Fruit fly (Drosophila melanogaster) whole organism, prepupa: ENCODE data around the gene CG33170.

ENCODE experiments used
- Blimp-1 ChIP-seq: fragments of 200-800 bp; sonication (Bioruptor generic); optimal IDR thresholded peaks from 3 replicates; lab custom pipeline; 2017; ENCODE audit warnings: missing biosample characterization, missing genetic modification characterization, mild to moderate bottlenecking, moderate library complexity, missing genetic modification reagents
- CG10631 ChIP-seq: fragments of 200-800 bp; sonication (Bioruptor generic); optimal IDR thresholded peaks from 2 replicates; lab custom pipeline; 2016; ENCODE audit warnings: missing biosample characterization, missing genetic modification characterization
- CG11294 ChIP-seq: fragments of 200-800 bp; sonication (Bioruptor generic); IDR thresholded peaks from 2 replicates; pipeline ENCODE4 v1.3.6; 2022; ENCODE audit warnings: missing biosample characterization, missing genetic modification characterization
- CG11902 ChIP-seq: fragments of 200-800 bp; sonication (Bioruptor generic); optimal IDR thresholded peaks from 3 replicates; lab custom pipeline; 2016; ENCODE audit warnings: missing biosample characterization, missing genetic modification characterization
- CG1621 ChIP-seq: fragments of 200-800 bp; sonication (Bioruptor generic); optimal IDR thresholded peaks from 3 replicates; lab custom pipeline; 2018; ENCODE audit warnings: missing biosample characterization, mild to moderate bottlenecking, missing genetic modification characterization
- CG16779 ChIP-seq: fragments of 200-800 bp; sonication (Bioruptor generic); optimal IDR thresholded peaks from 3 replicates; lab custom pipeline; 2017; ENCODE audit warnings: missing biosample characterization, mild to moderate bottlenecking, missing genetic modification characterization
- CG31627 ChIP-seq: fragments of 200-800 bp; sonication (Bioruptor generic); optimal IDR thresholded peaks from 3 replicates; lab custom pipeline; 2016; ENCODE audit warnings: missing biosample characterization, missing genetic modification characterization
- CG32006 ChIP-seq: fragments of 200-800 bp; sonication (Bioruptor generic); optimal IDR thresholded peaks from 3 replicates; lab custom pipeline; 2017; ENCODE audit warnings: missing biosample characterization, mild to moderate bottlenecking, missing genetic modification characterization
- CG3919 ChIP-seq: fragments of 200-800 bp; sonication (Bioruptor generic); optimal IDR thresholded peaks from 3 replicates; lab custom pipeline; 2016; ENCODE audit warnings: missing biosample characterization, missing genetic modification characterization
- CG4318 ChIP-seq: fragments of 200-800 bp; sonication (Bioruptor generic); optimal IDR thresholded peaks from 3 replicates; lab custom pipeline; 2017; ENCODE audit warnings: missing biosample characterization, mild to moderate bottlenecking, missing genetic modification characterization
- CG6163 ChIP-seq: fragments of 200-800 bp; sonication (Bioruptor generic); IDR thresholded peaks from 3 replicates; pipeline ENCODE4 v1.3.6; 2022; ENCODE audit warnings: missing biosample characterization, missing genetic modification characterization
- CG6792 ChIP-seq: fragments of 200-800 bp; sonication (Bioruptor generic); optimal IDR thresholded peaks from 3 replicates; lab custom pipeline; 2016; ENCODE audit warnings: missing biosample characterization, missing genetic modification characterization
- CG7368 ChIP-seq: fragments of 200-800 bp; sonication (Bioruptor generic); optimal IDR thresholded peaks from 3 replicates; lab custom pipeline; 2016; ENCODE audit warnings: missing biosample characterization, missing genetic modification characterization
- CG8119 ChIP-seq: fragments of 200-800 bp; sonication (Bioruptor generic); IDR thresholded peaks from 3 replicates; pipeline ENCODE4 v1.3.6; 2022; ENCODE audit warnings: missing biosample characterization, missing genetic modification characterization
- CG8632 ChIP-seq: fragments of 200-800 bp; sonication (Bioruptor generic); optimal IDR thresholded peaks from 3 replicates; lab custom pipeline; 2016; ENCODE audit warnings: missing biosample characterization, missing genetic modification characterization
- CG9139 ChIP-seq: fragments of 200-800 bp; sonication (Bioruptor generic); optimal IDR thresholded peaks from 3 replicates; lab custom pipeline; 2017; ENCODE audit warnings: missing biosample characterization, mild to moderate bottlenecking, missing genetic modification characterization
- Eip75B ChIP-seq: fragments of 200-800 bp; sonication (Bioruptor generic); optimal IDR thresholded peaks from 3 replicates; lab custom pipeline; 2016; ENCODE audit warnings: missing biosample characterization, missing genetic modification characterization
- Eip78C ChIP-seq: fragments of 200-800 bp; sonication (Bioruptor generic); peaks from one replicate; lab custom pipeline; 2016; ENCODE audit warnings: missing biosample characterization, missing genetic modification characterization
- Ets21C ChIP-seq: fragments of 200-800 bp; sonication (Bioruptor generic); optimal IDR thresholded peaks from 3 replicates; lab custom pipeline; 2016; ENCODE audit warnings: missing biosample characterization, missing genetic modification characterization
- Ets96B ChIP-seq: fragments of 200-800 bp; optimal IDR thresholded peaks from 2 replicates; lab custom pipeline; 2019; ENCODE audit warnings: missing biosample characterization, mild to moderate bottlenecking, missing genetic modification characterization, moderate library complexity
- Hr38 ChIP-seq: sonication (Bioruptor generic); optimal IDR thresholded peaks from 2 replicates; lab custom pipeline; 2016; ENCODE audit warnings: missing biosample characterization, missing genetic modification characterization
- Met ChIP-seq: fragments of 200-800 bp; sonication (Bioruptor generic); optimal IDR thresholded peaks from 3 replicates; lab custom pipeline; 2016; ENCODE audit warnings: missing biosample characterization, missing genetic modification characterization
- Sox102F ChIP-seq: fragments of 200-800 bp; sonication (Bioruptor generic); optimal IDR thresholded peaks from 2 replicates; lab custom pipeline; 2016; ENCODE audit warnings: missing biosample characterization, mild to moderate bottlenecking, missing genetic modification characterization
- Sox14 ChIP-seq: fragments of 200-800 bp; sonication (Bioruptor generic); optimal IDR thresholded peaks from 3 replicates; lab custom pipeline; 2016; ENCODE audit warnings: missing biosample characterization, missing genetic modification characterization
- achi ChIP-seq: fragments of 200-800 bp; sonication (Bioruptor generic); optimal IDR thresholded peaks from 3 replicates; lab custom pipeline; 2016; ENCODE audit warnings: missing biosample characterization, missing genetic modification characterization
- cyc ChIP-seq: fragments of 200-800 bp; sonication (Bioruptor generic); optimal IDR thresholded peaks from 3 replicates; lab custom pipeline; 2016; ENCODE audit warnings: missing biosample characterization, missing genetic modification characterization
- dac ChIP-seq: fragments of 200-800 bp; sonication (Bioruptor generic); optimal IDR thresholded peaks from 2 replicates; lab custom pipeline; 2017; ENCODE audit warnings: missing biosample characterization, mild to moderate bottlenecking, missing genetic modification characterization
- dsx ChIP-seq: fragments of 200-800 bp; optimal IDR thresholded peaks from 3 replicates; lab custom pipeline; 2019; ENCODE audit warnings: missing biosample characterization, mild to moderate bottlenecking, missing genetic modification characterization, moderate library complexity; ENCODE audit not compliant: poor library complexity, severe bottlenecking
- eg ChIP-seq: fragments of 200-800 bp; sonication (Bioruptor generic); IDR thresholded peaks from 3 replicates; pipeline ENCODE4 v1.3.6; 2022; ENCODE audit warnings: missing biosample characterization, missing genetic modification characterization
- esn ChIP-seq: fragments of 200-800 bp; sonication (Bioruptor generic); optimal IDR thresholded peaks from 2 replicates; lab custom pipeline; 2016; ENCODE audit warnings: missing biosample characterization, mild to moderate bottlenecking, missing genetic modification characterization, moderate library complexity
- fd59A ChIP-seq: fragments of 200-800 bp; sonication (Bioruptor generic); optimal IDR thresholded peaks from 2 replicates; lab custom pipeline; 2017; ENCODE audit warnings: missing biosample characterization, mild to moderate bottlenecking, missing genetic modification characterization, missing genetic modification reagents
- fkh ChIP-seq: fragments of 200-800 bp; sonication (Bioruptor generic); optimal IDR thresholded peaks from 3 replicates; lab custom pipeline; 2017; ENCODE audit warnings: missing biosample characterization, mild to moderate bottlenecking, missing genetic modification characterization, moderate library complexity
- lz ChIP-seq: fragments of 200-800 bp; sonication (Bioruptor generic); optimal IDR thresholded peaks from 3 replicates; lab custom pipeline; 2016; ENCODE audit warnings: missing biosample characterization, missing genetic modification characterization
- net ChIP-seq: fragments of 200-800 bp; sonication (Bioruptor generic); optimal IDR thresholded peaks from 3 replicates; lab custom pipeline; 2016; ENCODE audit warnings: missing biosample characterization, missing genetic modification characterization
- pdm3 ChIP-seq: fragments of 200-800 bp; sonication (Bioruptor generic); optimal IDR thresholded peaks from 3 replicates; lab custom pipeline; 2016; ENCODE audit warnings: missing biosample characterization, missing genetic modification characterization
- salr ChIP-seq, 2 experiments: fragments of 200-800 bp; sonication (Bioruptor generic); optimal IDR thresholded peaks; 3 replicates each; lab custom pipeline; 2016 to 2018; ENCODE audit warnings: missing biosample characterization in 2 of 2, missing genetic modification characterization in 2 of 2, mild to moderate bottlenecking in 1 of 2
- ss ChIP-seq, 2 experiments: fragments of 200-800 bp; sonication (Bioruptor generic); optimal IDR thresholded peaks; 2 replicates in 1 of 2; 3 replicates in 1 of 2; lab custom pipeline; 2017 to 2018; ENCODE audit warnings: mild to moderate bottlenecking in 2 of 2, missing biosample characterization in 2 of 2, missing genetic modification characterization in 2 of 2, moderate library complexity in 1 of 2
- svp ChIP-seq: fragments of 200-800 bp; sonication (Bioruptor generic); peaks from one replicate; lab custom pipeline; 2016; ENCODE audit warnings: missing biosample characterization, missing genetic modification characterization
- topi ChIP-seq: fragments of 200-800 bp; sonication (Bioruptor generic); optimal IDR thresholded peaks from 3 replicates; lab custom pipeline; 2016; ENCODE audit warnings: missing biosample characterization, missing genetic modification characterization
- vri ChIP-seq: fragments of 200-800 bp; sonication (Bioruptor generic); optimal IDR thresholded peaks from 3 replicates; lab custom pipeline; 2016; ENCODE audit warnings: missing biosample characterization, mild to moderate bottlenecking, missing genetic modification characterization

Gene CG33170

dm6 chr3L:22864254-22865060 lies at the start of gene CG33170:
TSS of gene CG33170 (plus strand) at chr3L:22864600.
- peak in 1 of 2 experiments; percentile 41 for TF ChIP-seq ss (GFP tag; optimal IDR thresholded peaks at IDR 0.05; lab: Kevin White, UChicago)
- TF ChIP-seq fkh, result peak; percentile 45
- no peak for TF ChIP-seq eg (GFP tag; lab: Robert Waterston, UW)
- TF ChIP-seq pdm3 (GFP tag; lab: Kevin White, UChicago), result no peak
- TF ChIP-seq topi (GFP tag; lab: Kevin White, UChicago), result peak; percentile 8
- no peak for TF ChIP-seq CG6163 (GFP tag; lab: Robert Waterston, UW)
- no peak for TF ChIP-seq CG6792 (GFP tag; lab: Kevin White, UChicago)
- no peak for TF ChIP-seq Hr38 (GFP tag; lab: Kevin White, UChicago)
- no peak for TF ChIP-seq lz (GFP tag; lab: Kevin White, UChicago)
- TF ChIP-seq CG31627 (GFP tag; lab: Kevin White, UChicago), result no peak
- TF ChIP-seq Eip78C (GFP tag; lab: Kevin White, UChicago), result peak; percentile 69
- TF ChIP-seq vri (GFP tag; lab: Kevin White, UChicago), result peak; percentile 93
- no peak for TF ChIP-seq dsx (GFP tag; lab: Kevin White, UChicago)
- no peak for TF ChIP-seq fd59A (GFP tag; lab: Kevin White, UChicago)
- TF ChIP-seq achi (GFP tag; lab: Kevin White, UChicago), result peak; percentile 77
- TF ChIP-seq, all 60 proteins: peak for 6

dm6 chr3L:22820190-22820589 lies 44.2 kb upstream of the CG33170 start:
- TF ChIP-seq Eip78C (GFP tag; lab: Kevin White, UChicago) (peak; percentile 17), esn (peak; percentile 0), ss (GFP tag; optimal IDR thresholded peaks at IDR 0.05; lab: Kevin White, UChicago) (peak; percentile 18 to 23), CG32006 (no peak), svp (GFP tag; lab: Kevin White, UChicago) (peak; percentile 78), dsx (GFP tag; lab: Kevin White, UChicago) (peak; percentile 12), vri (GFP tag; lab: Kevin White, UChicago) (no peak), CG6163 (GFP tag; lab: Robert Waterston, UW) (0 out of 3 replicates have a peak, but pooled peaks have one; percentile 47)

- TF ChIP-seq CG7368 (GFP tag; lab: Kevin White, UChicago), result no peak
- no peak for TF ChIP-seq Sox14
- TF ChIP-seq cyc (GFP tag; lab: Kevin White, UChicago), result no peak
- TF ChIP-seq CG6163 (GFP tag; lab: Robert Waterston, UW), result no peak
- no peak for TF ChIP-seq Eip75B (GFP tag; lab: Kevin White, UChicago)
- no peak for TF ChIP-seq topi (GFP tag; lab: Kevin White, UChicago)
- TF ChIP-seq CG3919 (GFP tag; lab: Kevin White, UChicago), result no peak
- no peak for TF ChIP-seq Sox102F
Measured at dm6 chr3L:22821377-22821776, 43.0 kb upstream of the CG33170 start.

dm6 chr3L:22822544-22823175 lies 41.7 kb upstream of the CG33170 start:
- TF ChIP-seq fd59A (GFP tag; lab: Kevin White, UChicago) (peak; percentile 60), salr (GFP tag; optimal IDR thresholded peaks at IDR 0.05; lab: Kevin White, UChicago) (peak; percentile 61 to 79), CG32006 (peak; percentile 74), CG8632 (GFP tag; lab: Kevin White, UChicago) (peak; percentile 76), fkh (peak; percentile 85), CG10631 (GFP tag; lab: Kevin White, UChicago) (no peak), achi (GFP tag; lab: Kevin White, UChicago) (peak; percentile 75), CG8119 (GFP tag; lab: Robert Waterston, UW) (peak; percentile 96), dsx (GFP tag; lab: Kevin White, UChicago) (peak; percentile 72), eg (GFP tag; lab: Robert Waterston, UW) (peak; percentile 99), cyc (GFP tag; lab: Kevin White, UChicago) (peak; percentile 26), svp (GFP tag; lab: Kevin White, UChicago) (peak; percentile 85), CG7368 (GFP tag; lab: Kevin White, UChicago) (peak; percentile 59), CG11902 (GFP tag; lab: Kevin White, UChicago) (no peak), CG1621 (tag; lab: Kevin White, UChicago) (peak; percentile 88), Ets21C (no peak), CG4318 (GFP tag; lab: Kevin White, UChicago) (no peak), Met (GFP tag; lab: Kevin White, UChicago) (peak; percentile 65), vri (GFP tag; lab: Kevin White, UChicago) (peak; percentile 98), Eip75B (GFP tag; lab: Kevin White, UChicago) (peak; percentile 43), net (GFP tag; lab: Kevin White, UChicago) (peak; percentile 89), CG16779 (peak; percentile 96), CG6163 (GFP tag; lab: Robert Waterston, UW) (peak; percentile 97), CG9139 (GFP tag; lab: Kevin White, UChicago) (peak; percentile 97), Blimp-1 (GFP tag; lab: Kevin White, UChicago) (peak; percentile 71), Ets96B (peak; percentile 66), dac (GFP tag; lab: Kevin White, UChicago) (peak; percentile 54), CG11294 (peak; percentile 73)
